Fruit fly (Drosophila melanogaster): Measurements from ENCODE around the gene tx.

tx gene

dm6 chr3R:26443875-26444511 is 3.4 kb downstream of the tx start (continued):
- TF ChIP-seq CG15601 (tag; optimal IDR thresholded peaks at IDR 0.05), result peak; percentile 57
- TF ChIP-seq ranshi (GFP tag; IDR thresholded peaks at IDR 0.05), result no peak
- peak; percentile 87 for TF ChIP-seq phol (tag; optimal IDR thresholded peaks at IDR 0.05)
- TF ChIP-seq CG9817 (tag; optimal IDR thresholded peaks at IDR 0.05), result peak; percentile 13
- TF ChIP-seq tna (GFP tag; IDR thresholded peaks at IDR 0.05; ENCODE audit: partially characterized antibody), result no peak
- TF ChIP-seq ken (GFP tag; IDR thresholded peaks at IDR 0.05), result 0 out of 3 replicates have a peak, but pooled peaks have one; percentile 38
- TF ChIP-seq kah (GFP tag; optimal IDR thresholded peaks at IDR 0.05), result peak; percentile 24
- no peak for TF ChIP-seq Kr (GFP tag; optimal IDR thresholded peaks at IDR 0.05)
- peak; percentile 59 for TF ChIP-seq Meics (GFP tag; optimal IDR thresholded peaks at IDR 0.05)
- TF ChIP-seq CHES-1-like (GFP tag; optimal IDR thresholded peaks at IDR 0.05), result no peak
- no peak for TF ChIP-seq tup (GFP tag; optimal IDR thresholded peaks at IDR 0.05)
- 0 out of 2 replicates have a peak, but pooled peaks have one; percentile 31 for TF ChIP-seq danr (GFP tag; IDR thresholded peaks at IDR 0.05)
- peak; percentile 65 for TF ChIP-seq Spps (tag; optimal IDR thresholded peaks at IDR 0.05)
- TF ChIP-seq sd (tag; optimal IDR thresholded peaks at IDR 0.05), result peak; percentile 3
- no peak for TF ChIP-seq CG2202 (tag; optimal IDR thresholded peaks at IDR 0.05)
- peak; percentile 65 for TF ChIP-seq lab (GFP tag; optimal IDR thresholded peaks at IDR 0.05)
- TF ChIP-seq CG9727 (GFP tag; optimal IDR thresholded peaks at IDR 0.05), result peak; percentile 45
- peak; percentile 40 for TF ChIP-seq HHEX (GFP tag; optimal IDR thresholded peaks at IDR 0.05)
- TF ChIP-seq ara (GFP tag; IDR thresholded peaks at IDR 0.05), result no peak; the same call in 1 of the 2 replicates
- TF ChIP-seq NfI (GFP tag; optimal IDR thresholded peaks at IDR 0.05), result peak; percentile 6
- TF ChIP-seq CG5180 (GFP tag; optimal IDR thresholded peaks at IDR 0.05), result peak; percentile 32
- TF ChIP-seq ab (GFP tag; optimal IDR thresholded peaks at IDR 0.05), result no peak
- no peak for TF ChIP-seq dati (GFP tag; IDR thresholded peaks at IDR 0.05)
- peak; percentile 86 for TF ChIP-seq sens (GFP tag)
- no peak for TF ChIP-seq Gsc (GFP tag; IDR thresholded peaks at IDR 0.05)
- TF ChIP-seq CG8388 (GFP tag; optimal IDR thresholded peaks at IDR 0.05), result peak; percentile 65
- no peak for TF ChIP-seq CG2120 (GFP tag; optimal IDR thresholded peaks at IDR 0.05)
- TF ChIP-seq crol (GFP tag; IDR thresholded peaks at IDR 0.05), result peak; percentile 74
- peak; percentile 38; the same call in 1 of the 2 replicates for TF ChIP-seq CG17328 (GFP tag; IDR thresholded peaks at IDR 0.05)
- peak; percentile 62 for TF ChIP-seq CG7556 (GFP tag; optimal IDR thresholded peaks at IDR 0.05)
- no peak for TF ChIP-seq CG11696 (GFP tag; IDR thresholded peaks at IDR 0.05)
- TF ChIP-seq CG15696 (tag; optimal IDR thresholded peaks at IDR 0.05), result peak; percentile 1
- TF ChIP-seq her (GFP tag; optimal IDR thresholded peaks at IDR 0.05), result no peak
- peak; percentile 75 for TF ChIP-seq CG30403 (GFP tag; optimal IDR thresholded peaks at IDR 0.05)
- TF ChIP-seq lilli (GFP tag; optimal IDR thresholded peaks at IDR 0.05), result no peak
- no peak for TF ChIP-seq Hmx (GFP tag; optimal IDR thresholded peaks at IDR 0.05)
- TF ChIP-seq CG9876 (GFP tag; optimal IDR thresholded peaks at IDR 0.05), result no peak
- TF ChIP-seq pnt (GFP tag; optimal IDR thresholded peaks at IDR 0.05), result peak; percentile 26
- peak; percentile 87 for TF ChIP-seq CG31441 (GFP tag; IDR thresholded peaks at IDR 0.05)
- TF ChIP-seq hbn (GFP tag; IDR thresholded peaks at IDR 0.05; ENCODE audit: partially characterized antibody), result no peak
- peak in 1 of 3 experiments; percentile 20 for TF ChIP-seq Stat92E (GFP tag; optimal IDR thresholded peaks at IDR 0.05)
- peak; percentile 55 for TF ChIP-seq ATbp (GFP tag; optimal IDR thresholded peaks at IDR 0.05)
- TF ChIP-seq Drgx (GFP tag; IDR thresholded peaks at IDR 0.05), result peak; percentile 58
- TF ChIP-seq vvl (GFP tag; IDR thresholded peaks at IDR 0.05), result peak; percentile 37; the same call in 1 of the 2 replicates
- TF ChIP-seq z (GFP tag; IDR thresholded peaks at IDR 0.05), result no peak
- TF ChIP-seq CG13894 (tag; optimal IDR thresholded peaks at IDR 0.05), result no peak
- TF ChIP-seq Ets65A (GFP tag), result peak; percentile 57
- TF ChIP-seq Dp (GFP tag; optimal IDR thresholded peaks at IDR 0.05), result no peak
- peak; percentile 53 for TF ChIP-seq CG13424 (tag; optimal IDR thresholded peaks at IDR 0.05)
- TF ChIP-seq slp2 (GFP tag; optimal IDR thresholded peaks at IDR 0.05), result no peak
